Fruit fly (Drosophila melanogaster) whole organism, embryonic: Measurements from ENCODE around the gene Cep97.

Experiments
- Abd-B ChIP-seq: fragments of 200-800 bp; sonication (Bioruptor generic); optimal IDR thresholded peaks from 2 replicates; lab custom pipeline; 2018; ENCODE audit warnings: missing biosample characterization, mild to moderate bottlenecking, missing genetic modification characterization, moderate library complexity
- BtbVII ChIP-seq: fragments of 200-800 bp; sonication (Bioruptor generic); optimal IDR thresholded peaks from 3 replicates; lab custom pipeline; 2017; ENCODE audit warnings: missing biosample characterization, mild to moderate bottlenecking, missing genetic modification characterization
- CG1024 ChIP-seq: fragments of 200-800 bp; sonication (Bioruptor generic); IDR thresholded peaks from 2 replicates; pipeline ENCODE4 v1.3.6; 2022; ENCODE audit warnings: missing biosample characterization, missing genetic modification characterization
- CG10321 ChIP-seq: fragments of 200-800 bp; sonication (Bioruptor generic); IDR thresholded peaks from 2 replicates; pipeline ENCODE4 v1.3.6; 2022; ENCODE audit warnings: missing biosample characterization, missing genetic modification characterization
- CG10565 ChIP-seq: fragments of 200-800 bp; sonication (Bioruptor generic); optimal IDR thresholded peaks from 3 replicates; lab custom pipeline; 2016; ENCODE audit warnings: missing biosample characterization, mild to moderate bottlenecking, missing genetic modification characterization
- CG11093 ChIP-seq: fragments of 200-800 bp; sonication (Bioruptor generic); IDR thresholded peaks from 3 replicates; pipeline ENCODE4 v1.3.6; 2022; ENCODE audit warnings: missing biosample characterization, missing genetic modification characterization
- CG11456 ChIP-seq: fragments of 200-800 bp; sonication (Bioruptor generic); IDR thresholded peaks from 3 replicates; pipeline ENCODE4 v1.3.6; 2022; ENCODE audit warnings: missing biosample characterization, missing genetic modification characterization
- CG11504 ChIP-seq: fragments of 200-800 bp; sonication (Bioruptor generic); optimal IDR thresholded peaks from 3 replicates; lab custom pipeline; 2019; ENCODE audit warnings: missing biosample characterization, mild to moderate bottlenecking, missing genetic modification characterization, moderate library complexity
- CG12659 ChIP-seq: fragments of 200-800 bp; sonication (Bioruptor generic); optimal IDR thresholded peaks from 3 replicates; lab custom pipeline; 2017; ENCODE audit warnings: mild to moderate bottlenecking, missing biosample characterization, missing genetic modification reagents, missing genetic modification characterization
- CG13624 ChIP-seq: fragments of 200-800 bp; sonication (Bioruptor generic); optimal IDR thresholded peaks from 2 replicates; lab custom pipeline; 2016; ENCODE audit warnings: missing biosample characterization, missing genetic modification characterization
- CG13775 ChIP-seq: fragments of 200-800 bp; sonication (Bioruptor generic); optimal IDR thresholded peaks from 3 replicates; lab custom pipeline; 2017; ENCODE audit warnings: missing biosample characterization, mild to moderate bottlenecking, missing genetic modification characterization
- CG14050 ChIP-seq: fragments of 200-800 bp; sonication (Bioruptor generic); IDR thresholded peaks from 3 replicates; pipeline ENCODE4 v1.3.6; 2022; ENCODE audit warnings: missing biosample characterization, missing genetic modification characterization
- CG14710 ChIP-seq: fragments of 200-800 bp; sonication (Bioruptor generic); optimal IDR thresholded peaks from 3 replicates; lab custom pipeline; 2019; ENCODE audit warnings: missing biosample characterization, mild to moderate bottlenecking, missing genetic modification characterization, moderate library complexity
- CG15269 ChIP-seq: fragments of 200-800 bp; sonication (Bioruptor generic); optimal IDR thresholded peaks from 2 replicates; lab custom pipeline; 2018; ENCODE audit warnings: missing biosample characterization, mild to moderate bottlenecking, missing genetic modification characterization, moderate library complexity
- CG15479 ChIP-seq: fragments of 200-800 bp; sonication (Bioruptor generic); optimal IDR thresholded peaks from 3 replicates; lab custom pipeline; 2019; ENCODE audit warnings: missing biosample characterization, mild to moderate bottlenecking, missing genetic modification characterization, moderate library complexity
- CG18764 ChIP-seq: fragments of 200-800 bp; sonication (Bioruptor generic); optimal IDR thresholded peaks from 3 replicates; lab custom pipeline; 2016; ENCODE audit warnings: missing biosample characterization, missing genetic modification characterization
- CG2116 ChIP-seq: fragments of 200-800 bp; sonication (Bioruptor generic); optimal IDR thresholded peaks from 3 replicates; lab custom pipeline; 2018; ENCODE audit warnings: missing biosample characterization, mild to moderate bottlenecking, missing genetic modification characterization
- CG2889 ChIP-seq: fragments of 200-800 bp; sonication (Bioruptor generic); IDR thresholded peaks from 3 replicates; pipeline ENCODE4 v1.3.6; 2022; ENCODE audit warnings: missing biosample characterization, missing genetic modification characterization
- CG3163 ChIP-seq: fragments of 200-800 bp; sonication (Bioruptor generic); optimal IDR thresholded peaks from 3 replicates; lab custom pipeline; 2016; ENCODE audit warnings: missing biosample characterization, missing genetic modification characterization
- CG3726 ChIP-seq: fragments of 200-800 bp; sonication (Bioruptor generic); IDR thresholded peaks from 3 replicates; pipeline ENCODE4, ENCODE4 v1.3.6; 2022; ENCODE audit warnings: missing biosample characterization, missing genetic modification characterization
- CG3995 ChIP-seq: fragments of 200-800 bp; sonication (Bioruptor generic); optimal IDR thresholded peaks from 3 replicates; lab custom pipeline; 2016; ENCODE audit warnings: missing biosample characterization, missing genetic modification characterization
- CG43689 ChIP-seq: fragments of 200-800 bp; sonication (Bioruptor generic); IDR thresholded peaks from 2 replicates; pipeline ENCODE4 v1.3.6; 2022; ENCODE audit warnings: missing biosample characterization, missing genetic modification characterization
- CG7839 ChIP-seq: fragments of 200-800 bp; sonication (Bioruptor generic); optimal IDR thresholded peaks from 3 replicates; lab custom pipeline; 2018; ENCODE audit warnings: missing biosample characterization, mild to moderate bottlenecking, missing genetic modification characterization, moderate library complexity
- CG9215 ChIP-seq: fragments of 200-800 bp; sonication (Bioruptor generic); IDR thresholded peaks from 2 replicates; pipeline ENCODE4 v1.3.6; 2022; ENCODE audit warnings: missing biosample characterization, missing genetic modification characterization
- Dp ChIP-seq: fragments of 200-800 bp; sonication (Bioruptor generic); optimal IDR thresholded peaks from 2 replicates; lab custom pipeline; 2018; ENCODE audit warnings: missing biosample characterization, mild to moderate bottlenecking, missing genetic modification characterization, moderate library complexity
- Fer2 ChIP-seq: fragments of 200-800 bp; sonication (Bioruptor generic); optimal IDR thresholded peaks from 2 replicates; lab custom pipeline; 2018; ENCODE audit warnings: missing biosample characterization, mild to moderate bottlenecking, missing genetic modification characterization, moderate library complexity
- Gug ChIP-seq: fragments of 200-800 bp; sonication (Bioruptor generic); IDR thresholded peaks from 4 replicates; pipeline ENCODE4 v1.3.6; 2022; ENCODE audit warnings: missing biosample characterization, missing genetic modification characterization
- HHEX ChIP-seq: fragments of 200-800 bp; sonication (Bioruptor generic); optimal IDR thresholded peaks from 3 replicates; lab custom pipeline; 2017; ENCODE audit warnings: missing biosample characterization, mild to moderate bottlenecking, missing genetic modification characterization, missing genetic modification reagents
- Hand ChIP-seq: fragments of 200-800 bp; sonication (Bioruptor generic); optimal IDR thresholded peaks from 2 replicates; lab custom pipeline; 2017; ENCODE audit warnings: mild to moderate bottlenecking, missing biosample characterization, missing genetic modification reagents, missing genetic modification characterization
- NfI ChIP-seq: fragments of 200-800 bp; sonication (Bioruptor generic); optimal IDR thresholded peaks from 3 replicates; lab custom pipeline; 2018; ENCODE audit warnings: missing biosample characterization, mild to moderate bottlenecking, missing genetic modification characterization, moderate library complexity
- Pdp1 ChIP-seq, 2 experiments: fragments of 200-800 bp; sonication (Bioruptor generic); optimal IDR thresholded peaks; 3 replicates each; lab custom pipeline; 2016; ENCODE audit warnings: missing biosample characterization in 2 of 2, missing genetic modification characterization in 2 of 2, mild to moderate bottlenecking in 1 of 2, moderate library complexity in 1 of 2
- Stat92E ChIP-seq, 3 experiments: fragments of >200 bp in 2 of 3; fragments of 200-800 bp in 1 of 3; sonication (Bioruptor generic) in 1 of 3; optimal IDR thresholded peaks; 2 replicates each; lab custom pipeline; 2017 to 2019; ENCODE audit warnings: missing biosample characterization in 3 of 3, missing genetic modification characterization in 3 of 3, mild to moderate bottlenecking in 1 of 3, moderate library complexity in 1 of 3
- bcd ChIP-seq: fragments of 200-800 bp; sonication (Bioruptor generic); optimal IDR thresholded peaks from 2 replicates; lab custom pipeline; 2017; ENCODE audit warnings: missing biosample characterization, mild to moderate bottlenecking, missing genetic modification characterization
- cg ChIP-seq: fragments of 200-800 bp; sonication (Bioruptor generic); optimal IDR thresholded peaks from 3 replicates; lab custom pipeline; 2019; ENCODE audit warnings: missing biosample characterization, mild to moderate bottlenecking, missing genetic modification characterization, moderate library complexity
- jumu ChIP-seq: fragments of 200-800 bp; sonication (Bioruptor generic); optimal IDR thresholded peaks from 3 replicates; lab custom pipeline; 2016; ENCODE audit warnings: missing biosample characterization, missing genetic modification characterization
- klu ChIP-seq: fragments of 200-800 bp; sonication (Bioruptor generic); IDR thresholded peaks from 2 replicates; pipeline ENCODE4 v1.3.6; 2022; ENCODE audit warnings: missing biosample characterization, missing genetic modification characterization
- lola ChIP-seq, 3 experiments: fragments of >200 bp in 2 of 3; fragments of 200-800 bp in 1 of 3; sonication (Bioruptor generic) in 1 of 3; optimal IDR thresholded peaks; 2 replicates each; lab custom pipeline; 2017 to 2019; ENCODE audit warnings: missing biosample characterization in 3 of 3, missing genetic modification characterization in 3 of 3, mild to moderate bottlenecking in 1 of 3, moderate library complexity in 1 of 3
- pho ChIP-seq: fragments of 200-800 bp; sonication (Bioruptor generic); optimal IDR thresholded peaks from 2 replicates; lab custom pipeline; 2016; ENCODE audit warnings: missing biosample characterization, missing genetic modification characterization
- psq ChIP-seq: fragments of 200-800 bp; sonication (Bioruptor generic); optimal IDR thresholded peaks from 2 replicates; lab custom pipeline; 2017; ENCODE audit warnings: missing biosample characterization, missing genetic modification characterization
- row ChIP-seq: fragments of 200-800 bp; sonication (Bioruptor generic); IDR thresholded peaks from 3 replicates; pipeline ENCODE4 v1.3.6; 2022; ENCODE audit warnings: missing biosample characterization, missing genetic modification characterization
- shn ChIP-seq: fragments of 200-800 bp; sonication (Bioruptor generic); optimal IDR thresholded peaks from 3 replicates; lab custom pipeline; 2016; ENCODE audit warnings: missing biosample characterization, missing genetic modification characterization
- sim ChIP-seq: fragments of 200-800 bp; sonication (Bioruptor generic); IDR thresholded peaks from 2 replicates; pipeline ENCODE4 v1.3.6; 2022; ENCODE audit warnings: missing biosample characterization, missing genetic modification characterization
- sqz ChIP-seq: fragments of 200-800 bp; sonication (Bioruptor generic); optimal IDR thresholded peaks from 3 replicates; lab custom pipeline; 2018; ENCODE audit warnings: missing biosample characterization, mild to moderate bottlenecking, missing genetic modification characterization
- ssp ChIP-seq: fragments of 200-800 bp; sonication (Bioruptor generic); IDR thresholded peaks from 2 replicates; pipeline ENCODE4 v1.3.6; 2022; ENCODE audit warnings: missing biosample characterization, missing genetic modification characterization
- tin ChIP-seq: fragments of 200-800 bp; sonication (Bioruptor generic); optimal IDR thresholded peaks from 3 replicates; lab custom pipeline; 2016; ENCODE audit warnings: missing biosample characterization, missing genetic modification characterization
- wdn ChIP-seq: fragments of 200-800 bp; sonication (Bioruptor generic); IDR thresholded peaks from 2 replicates; pipeline ENCODE4 v1.3.6; 2022; ENCODE audit warnings: missing biosample characterization, missing genetic modification characterization
- zen2 ChIP-seq: fragments of 200-800 bp; sonication (Bioruptor generic); IDR thresholded peaks from 3 replicates; pipeline ENCODE4 v1.3.6; 2022; ENCODE audit warnings: missing biosample characterization, missing genetic modification characterization; ENCODE audit not compliant: partially characterized antibody
- zf30C ChIP-seq: fragments of 200-800 bp; sonication (Bioruptor generic); optimal IDR thresholded peaks from 3 replicates; lab custom pipeline; 2018; ENCODE audit warnings: missing biosample characterization, mild to moderate bottlenecking, missing genetic modification characterization

Cep97 gene

dm6 chr2L:3888754-3889603 lies 21.5 kb downstream of the Cep97 start:
- TF ChIP-seq CG12659 (GFP tag; lab: Kevin White, UChicago) (peak; percentile 60), CG7839 (tag; lab: Kevin White, UChicago) (peak; percentile 71), CG11093 (GFP tag; lab: Robert Waterston, UW) (no peak), bcd (peak; percentile 58), CG9215 (GFP tag; lab: Robert Waterston, UW) (no peak; the same call in 1 of the 2 replicates), CG3726 (GFP tag; lab: Robert Waterston, UW) (no peak), shn (no peak), sim (GFP tag; lab: Robert Waterston, UW) (no peak), CG14710 (peak; percentile 41), Fer2 (tag; lab: Kevin White, UChicago) (no peak), cg (GFP tag; lab: Kevin White, UChicago) (no peak), CG2889 (no peak), CG10565 (GFP tag; lab: Kevin White, UChicago) (no peak), CG15479 (no peak), NfI (GFP tag; lab: Kevin White, UChicago) (peak; percentile 48), Stat92E (GFP tag; optimal IDR thresholded peaks at IDR 0.05; lab: Kevin White, UChicago) (no peak), klu (GFP tag; lab: Robert Waterston, UW) (no peak; the same call in 1 of the 2 replicates), HHEX (GFP tag; lab: Kevin White, UChicago) (peak; percentile 50), wdn (GFP tag; lab: Robert Waterston, UW) (no peak), CG3163 (GFP tag; lab: Kevin White, UChicago) (no peak), Hand (GFP tag; lab: Kevin White, UChicago) (no peak), CG2116 (GFP tag; lab: Kevin White, UChicago) (peak; percentile 5), CG11456 (GFP tag; lab: Robert Waterston, UW) (0 out of 3 replicates have a peak, but pooled peaks have one; percentile 55), zf30C (GFP tag; lab: Kevin White, UChicago) (no peak), CG13775 (GFP tag; lab: Kevin White, UChicago) (peak; percentile 55), CG15269 (tag; lab: Kevin White, UChicago) (peak; percentile 67), Abd-B (peak; percentile 43), pho (GFP tag; lab: Kevin White, UChicago) (no peak), CG3995 (no peak), tin (GFP tag; lab: Kevin White, UChicago) (peak; percentile 6), BtbVII (GFP tag; lab: Kevin White, UChicago) (no peak), jumu (GFP tag; lab: Kevin White, UChicago) (no peak), CG14050 (peak; percentile 36; the same call in 2 of the 3 replicates), CG13624 (no peak), CG18764 (GFP tag; lab: Kevin White, UChicago) (no peak), psq (GFP tag; lab: Kevin White, UChicago) (peak; percentile 18), zen2 (no peak), lola (GFP tag; optimal IDR thresholded peaks at IDR 0.05; lab: Kevin White, UChicago) (peak in 1 of 3 experiments; percentile 61), CG11504 (tag; lab: Kevin White, UChicago) (peak; percentile 77), CG1024 (GFP tag; lab: Robert Waterston, UW) (no peak), Pdp1 (GFP tag; optimal IDR thresholded peaks at IDR 0.05; lab: Kevin White, UChicago) (no peak), CG10321 (GFP tag; lab: Robert Waterston, UW) (no peak), sqz (GFP tag; lab: Kevin White, UChicago) (no peak), Dp (no peak), ssp (peak; percentile 50; the same call in 1 of the 2 replicates), row (GFP tag; lab: Robert Waterston, UW) (peak; percentile 78), Gug (GFP tag; lab: Robert Waterston, UW) (no peak), CG43689 (no peak)
